Worm (Caenorhabditis elegans) whole organism, L4 larva: ENCODE results near the gene F42C5.4.

Experiments
- D1046.2 ChIP-seq: fragments of 200-800 bp; sonication (Bioruptor generic); IDR thresholded peaks from 2 replicates; pipeline ENCODE4 v1.3.6; 2022; ENCODE audit warnings: missing genetic modification characterization, missing compliant biosample characterization
- T20F7.1 ChIP-seq: fragments of 200-800 bp; sonication (Bioruptor generic); optimal IDR thresholded peaks from 2 replicates; lab custom pipeline; 2018; ENCODE audit warnings: mild to moderate bottlenecking, missing genetic modification characterization, missing compliant biosample characterization
- T26A8.4 ChIP-seq: fragments of 200-800 bp; sonication (Bioruptor generic); IDR thresholded peaks from 2 replicates; pipeline ENCODE4 v1.3.6; 2022; ENCODE audit warnings: missing genetic modification characterization, missing compliant biosample characterization
- ZK337.2 ChIP-seq: fragments of 200-800 bp; sonication (Bioruptor generic); IDR thresholded peaks from 2 replicates; pipeline ENCODE4 v1.3.6; 2022; ENCODE audit warnings: missing genetic modification reagents, missing genetic modification characterization, missing compliant biosample characterization
- ama-1 ChIP-seq: fragments of 150-350 bp; optimal IDR thresholded peaks from 2 replicates; lab custom pipeline; 2014; ENCODE audit warnings: inconsistent platforms, mixed read lengths
- ceh-28 ChIP-seq: fragments of 150-350 bp; optimal IDR thresholded peaks from 2 replicates; lab custom pipeline; 2014; ENCODE audit warnings: missing biosample characterization, missing genetic modification reagents, missing genetic modification characterization
- ceh-44 ChIP-seq: fragments of 200-800 bp; sonication (Bioruptor generic); IDR thresholded peaks from 2 replicates; pipeline ENCODE4 v1.3.6; 2022; ENCODE audit warnings: missing genetic modification reagents, missing genetic modification characterization, missing compliant biosample characterization
- ctbp-1 ChIP-seq: fragments of 200-800 bp; sonication (Bioruptor generic); IDR thresholded peaks from 2 replicates; pipeline ENCODE4 v1.3.6; 2022; ENCODE audit warnings: missing genetic modification reagents, missing genetic modification characterization, missing compliant biosample characterization
- daf-12 ChIP-seq: fragments of 150-350 bp; optimal IDR thresholded peaks from 2 replicates; lab custom pipeline; 2014; ENCODE audit warnings: missing biosample characterization, missing genetic modification reagents, missing genetic modification characterization
- dve-1 ChIP-seq: sonication (generic microtip); optimal IDR thresholded peaks from 2 replicates; lab custom pipeline; 2017; ENCODE audit warnings: antibody characterized with exemption, mild to moderate bottlenecking, missing genetic modification characterization, missing compliant biosample characterization; ENCODE audit not compliant: insufficient read depth
- egl-27 ChIP-seq: sonication (generic microtip); optimal IDR thresholded peaks from 3 replicates; lab custom pipeline; 2017; ENCODE audit warnings: missing biosample characterization, missing genetic modification reagents, missing genetic modification characterization
- egl-43 ChIP-seq: fragments of 200-800 bp; sonication (Bioruptor generic); IDR thresholded peaks from 2 replicates; pipeline ENCODE4 v1.3.6; 2022; ENCODE audit warnings: missing genetic modification reagents, missing genetic modification characterization, missing compliant biosample characterization
- hif-1 ChIP-seq, 2 experiments: sonication (generic microtip); optimal IDR thresholded peaks; 2 replicates each; lab custom pipeline; 2016 to 2017; ENCODE audit warnings: missing compliant biosample characterization in 2 of 2, missing genetic modification characterization in 2 of 2, missing genetic modification reagents in 2 of 2, missing genotype in 2 of 2, mild to moderate bottlenecking in 1 of 2
- lim-7 ChIP-seq: fragments of 200-800 bp; sonication (Bioruptor generic); IDR thresholded peaks from 2 replicates; pipeline ENCODE4 v1.3.6; 2022; ENCODE audit warnings: missing genetic modification characterization, missing compliant biosample characterization
- lin-13 ChIP-seq: fragments of 150-350 bp; optimal IDR thresholded peaks from 2 replicates; lab custom pipeline; 2014; ENCODE audit warnings: missing biosample characterization, missing genetic modification reagents, missing genetic modification characterization
- lin-15B ChIP-seq: fragments of 150-350 bp; sonication (generic microtip); optimal IDR thresholded peaks from 3 replicates; lab custom pipeline; 2014; ENCODE audit warnings: missing biosample characterization, missing genetic modification characterization
- lin-39 ChIP-seq: fragments of 150-350 bp; optimal IDR thresholded peaks from 2 replicates; lab custom pipeline; 2014; ENCODE audit warnings: missing biosample characterization, missing genetic modification reagents, missing genetic modification characterization
- lir-3 ChIP-seq: sonication (generic microtip); optimal IDR thresholded peaks from 2 replicates; lab custom pipeline; 2016; ENCODE audit warnings: mild to moderate bottlenecking, missing genetic modification characterization, missing compliant biosample characterization
- lsy-2 ChIP-seq, 2 experiments: fragments of 150-350 bp in 1 of 2; sonication (generic microtip) in 1 of 2; optimal IDR thresholded peaks; 2 replicates each; lab custom pipeline; 2014 to 2017; ENCODE audit warnings: missing biosample characterization in 2 of 2, missing genetic modification characterization in 2 of 2
- mxl-3 ChIP-seq: fragments of 200-800 bp; sonication (Bioruptor generic); optimal IDR thresholded peaks from 2 replicates; lab custom pipeline; 2018; ENCODE audit warnings: mild to moderate bottlenecking, missing genetic modification characterization, missing compliant biosample characterization
- nhr-11 ChIP-seq: fragments of 150-350 bp; optimal IDR thresholded peaks from 2 replicates; lab custom pipeline; 2014; ENCODE audit warnings: missing biosample characterization, missing genetic modification characterization
- nhr-28 ChIP-seq: fragments of 150-350 bp; optimal IDR thresholded peaks from 2 replicates; lab custom pipeline; 2014; ENCODE audit warnings: missing biosample characterization, missing genetic modification characterization
- nhr-41 ChIP-seq: fragments of 200-800 bp; sonication (Bioruptor generic); IDR thresholded peaks from 2 replicates; pipeline ENCODE4 v1.3.6; 2022; ENCODE audit warnings: missing genetic modification reagents, missing genetic modification characterization, missing compliant biosample characterization
- rbr-2 ChIP-seq: sonication (generic microtip); optimal IDR thresholded peaks from 2 replicates; lab custom pipeline; 2016; ENCODE audit warnings: missing genotype, missing genetic modification characterization, missing compliant biosample characterization
- saeg-2 ChIP-seq: fragments of 200-800 bp; sonication (Bioruptor generic); IDR thresholded peaks from 2 replicates; pipeline ENCODE4 v1.3.6; 2022; ENCODE audit warnings: missing genetic modification reagents, missing genetic modification characterization, missing compliant biosample characterization
- set-16 ChIP-seq: fragments of 200-800 bp; sonication (Bioruptor generic); IDR thresholded peaks from 2 replicates; pipeline ENCODE4 v1.3.6; 2022; ENCODE audit warnings: missing genetic modification reagents, missing genetic modification characterization, missing compliant biosample characterization
- snpc-1.2 ChIP-seq: fragments of 200-800 bp; sonication (Bioruptor generic); IDR thresholded peaks from 2 replicates; pipeline ENCODE4 v1.3.6; 2022; ENCODE audit warnings: missing genetic modification reagents, missing genetic modification characterization, missing compliant biosample characterization
- unc-39 ChIP-seq: sonication (generic microtip); optimal IDR thresholded peaks from 2 replicates; lab custom pipeline; 2017; ENCODE audit warnings: missing biosample characterization, missing genetic modification characterization
- unc-62 ChIP-seq, 3 experiments: fragments of 150-350 bp in 1 of 3; sonication (generic microtip); optimal IDR thresholded peaks in 2 of 3; peaks in 1 of 3; 1 replicate in 1 of 3; 2 replicates in 2 of 3; lab custom pipeline; 2014 to 2017; ENCODE audit warnings: missing biosample characterization in 3 of 3, missing genetic modification characterization in 3 of 3, missing genetic modification reagents in 3 of 3, missing genotype in 1 of 3
- vab-7 ChIP-seq: fragments of 200-800 bp; sonication (Bioruptor generic); IDR thresholded peaks from 2 replicates; pipeline ENCODE4 v1.3.6; 2022; ENCODE audit warnings: missing genetic modification reagents, missing genetic modification characterization, missing compliant biosample characterization
- zag-1 ChIP-seq: fragments of 150-350 bp; optimal IDR thresholded peaks from 2 replicates; lab custom pipeline; 2014; ENCODE audit warnings: missing biosample characterization, missing genetic modification characterization
- ztf-11 ChIP-seq: fragments of 150-350 bp; optimal IDR thresholded peaks from 2 replicates; lab custom pipeline; 2014; ENCODE audit warnings: missing biosample characterization, missing genetic modification characterization

The F42C5.4 gene

ce11 chrIV:7310410-7310809 is 18.5 kb upstream of the F42C5.4 start, which contains the start of gene grl-4:
TSS of gene grl-4 (minus strand) at chrIV:7310760.
- peak; percentile 55; the same call in 1 of the 2 replicates for TF ChIP-seq egl-43 (GFP tag; lab: Robert Waterston, UW)
- no peak for TF ChIP-seq ceh-44 (GFP tag; lab: Robert Waterston, UW)
- TF ChIP-seq lin-39 (tag; lab: Kevin White, UChicago): no peak
- no peak for TF ChIP-seq nhr-41 (GFP tag; lab: Robert Waterston, UW)
- TF ChIP-seq ztf-11: no peak
- no peak for TF ChIP-seq ama-1 (lab: Kevin White, UChicago)
- no peak for TF ChIP-seq lir-3 (tag; lab: Kevin White, UChicago)
- TF ChIP-seq set-16 (GFP tag; lab: Robert Waterston, UW): peak; percentile 81; the same call in 1 of the 2 replicates
- no peak for TF ChIP-seq T26A8.4
- no peak for TF ChIP-seq daf-12 (tag; lab: Kevin White, UChicago)
- TF ChIP-seq saeg-2 (GFP tag; lab: Robert Waterston, UW): 0 out of 2 replicates have a peak, but pooled peaks have one; percentile 35

ce11 chrIV:7309678-7310077 is 17.8 kb upstream of the F42C5.4 start:
- TF ChIP-seq ama-1 (lab: Kevin White, UChicago): peak; percentile 30
- peak; percentile 12 for TF ChIP-seq nhr-28 (tag; lab: Kevin White, UChicago)
- no peak for TF ChIP-seq lsy-2 (tag; optimal IDR thresholded peaks at IDR 0.05; lab: Kevin White, UChicago)
- TF ChIP-seq, all 104 proteins: peak for 2

- TF ChIP-seq unc-39 (tag; lab: Kevin White, UChicago) (no peak), hif-1 (tag; optimal IDR thresholded peaks at IDR 0.05; lab: Kevin White, UChicago) (no peak), lim-7 (GFP tag; lab: Robert Waterston, UW) (no peak), lin-15B (tag; lab: Kevin White, UChicago) (no peak), lin-39 (tag; lab: Kevin White, UChicago) (no peak), ZK337.2 (GFP tag; lab: Robert Waterston, UW) (no peak), nhr-11 (tag; lab: Kevin White, UChicago) (no peak), mxl-3 (GFP tag; lab: Kevin White, UChicago) (no peak), snpc-1.2 (GFP tag; lab: Robert Waterston, UW) (no peak), D1046.2 (GFP tag; lab: Robert Waterston, UW) (no peak)
Measured at ce11 chrIV:7308974-7309373, 17.0 kb upstream of the F42C5.4 start, which contains the start of gene F42C5.6. TSS of gene F42C5.6 (minus strand) at chrIV:7309074.

ce11 chrIV:7305325-7305724 is 13.4 kb upstream of the F42C5.4 start, which contains the start of gene npr-27:
TSS of gene npr-27 (plus strand) at chrIV:7305625.
- TF ChIP-seq lin-13 (no peak), vab-7 (GFP tag; lab: Robert Waterston, UW) (no peak)
- TF ChIP-seq, all 104 proteins: peak for 0

- no peak for TF ChIP-seq egl-27 (tag; lab: Kevin White, UChicago)
- TF ChIP-seq zag-1 (tag; lab: Kevin White, UChicago): no peak
- TF ChIP-seq unc-62 (GFP tag; optimal IDR thresholded peaks at IDR 0.05 in 1 of 2; lab: Kevin White, UChicago): no peak
- TF ChIP-seq unc-62 (tag; optimal IDR thresholded peaks at IDR 0.05; lab: Kevin White, UChicago): no peak
- TF ChIP-seq rbr-2 (tag; lab: Kevin White, UChicago): no peak
- no peak for TF ChIP-seq ceh-28 (tag; lab: Kevin White, UChicago)
- no peak for TF ChIP-seq saeg-2 (GFP tag; lab: Robert Waterston, UW)
- no peak for TF ChIP-seq T20F7.1
- no peak for TF ChIP-seq ctbp-1 (GFP tag; lab: Robert Waterston, UW)
- no peak for TF ChIP-seq nhr-11 (tag; lab: Kevin White, UChicago)
- no peak for TF ChIP-seq dve-1 (tag; lab: Kevin White, UChicago)
- TF ChIP-seq, all 104 proteins: peak for 0
Measured at ce11 chrIV:7301481-7301880, 9.6 kb upstream of the F42C5.4 start.
